Worm (Caenorhabditis elegans) whole organism, late embryonic: ENCODE measurements around the gene B0507.9.

Source experiments
- ama-1 ChIP-seq: fragments of 150-350 bp; optimal IDR thresholded peaks from 2 replicates; lab custom pipeline; 2014
- ceh-19 ChIP-seq: fragments of 200-800 bp; sonication (Bioruptor generic); optimal IDR thresholded peaks from 2 replicates; lab custom pipeline; 2018; ENCODE audit warnings: mild to moderate bottlenecking, missing genetic modification characterization, missing compliant biosample characterization
- elt-4 ChIP-seq: sonication (generic microtip); optimal IDR thresholded peaks from 2 replicates; lab custom pipeline; 2016; ENCODE audit warnings: missing genetic modification characterization, missing compliant biosample characterization
- ets-4 ChIP-seq: sonication (generic microtip); optimal IDR thresholded peaks from 2 replicates; lab custom pipeline; 2016; ENCODE audit warnings: missing genetic modification characterization, missing compliant biosample characterization
- hlh-15 ChIP-seq: sonication (generic microtip); optimal IDR thresholded peaks from 2 replicates; lab custom pipeline; 2016; ENCODE audit warnings: missing genetic modification characterization, missing compliant biosample characterization
- hlh-6 ChIP-seq: sonication (generic microtip); optimal IDR thresholded peaks from 2 replicates; lab custom pipeline; 2016; ENCODE audit warnings: missing genotype, missing genetic modification characterization, missing compliant biosample characterization
- nfya-1 ChIP-seq: sonication (generic microtip); optimal IDR thresholded peaks from 2 replicates; lab custom pipeline; 2017; ENCODE audit warnings: missing genetic modification characterization, mild to moderate bottlenecking, missing compliant biosample characterization, antibody characterized with exemption, moderate library complexity
- sox-4 ChIP-seq: sonication (generic microtip); optimal IDR thresholded peaks from 2 replicates; lab custom pipeline; 2017; ENCODE audit warnings: mild to moderate bottlenecking, missing genetic modification characterization, inconsistent platforms, missing compliant biosample characterization
- unc-55 ChIP-seq: sonication (generic microtip); optimal IDR thresholded peaks from 2 replicates; lab custom pipeline; 2017; ENCODE audit warnings: missing biosample characterization, missing genetic modification reagents, missing genetic modification characterization

DNA sequence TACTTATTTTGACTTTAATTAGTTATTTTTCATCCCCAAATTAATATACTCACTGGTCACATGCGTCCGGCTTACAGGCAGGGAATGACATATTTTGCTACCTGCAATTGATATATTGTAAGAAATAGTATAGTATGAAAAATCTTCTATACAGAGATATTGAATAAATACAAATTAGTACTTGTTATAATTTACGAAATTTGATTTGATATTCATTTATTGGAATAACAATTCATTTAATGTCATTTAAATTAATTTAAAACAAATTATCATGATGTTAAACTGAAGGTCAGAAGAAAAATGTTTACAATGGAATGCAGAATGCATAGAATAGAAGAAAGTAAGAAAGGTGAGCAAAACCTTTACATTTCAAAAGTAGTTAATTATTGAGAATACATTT lies 7.2 kb downstream of the B0507.9 start, which contains the start of gene B0507.7:
- TF ChIP-seq nfya-1 (tag; lab: Kevin White, UChicago) (no peak), hlh-6 (tag; lab: Kevin White, UChicago) (no peak), ets-4 (tag; lab: Kevin White, UChicago) (no peak), unc-55 (GFP tag; lab: Kevin White, UChicago) (no peak), ceh-19 (GFP tag; lab: Kevin White, UChicago) (no peak), hlh-15 (tag; lab: Kevin White, UChicago) (no peak), ama-1 (lab: Kevin White, UChicago) (no peak), sox-4 (tag; lab: Kevin White, UChicago) (no peak), elt-4 (tag; lab: Kevin White, UChicago) (no peak)
